Worm (Caenorhabditis elegans) whole organism, late embryonic: ENCODE measurements around the gene H38K22.9.

ENCODE experiments used
- ahr-1 ChIP-seq: sonication (generic microtip); optimal IDR thresholded peaks from 2 replicates; lab custom pipeline; 2016; ENCODE audit warnings: missing genetic modification characterization, missing compliant biosample characterization
- ama-1 ChIP-seq: fragments of 150-350 bp; optimal IDR thresholded peaks from 2 replicates; lab custom pipeline; 2014
- ceh-18 ChIP-seq: sonication (generic microtip); optimal IDR thresholded peaks from 2 replicates; lab custom pipeline; 2016; ENCODE audit warnings: missing genetic modification characterization, missing compliant biosample characterization
- dmd-4 ChIP-seq: sonication (generic microtip); optimal IDR thresholded peaks from 2 replicates; lab custom pipeline; 2016; ENCODE audit warnings: borderline replicate concordance, missing genetic modification characterization, missing compliant biosample characterization
- fkh-6 ChIP-seq: sonication (generic microtip); optimal IDR thresholded peaks from 2 replicates; lab custom pipeline; 2016; ENCODE audit warnings: missing genetic modification characterization, missing compliant biosample characterization
- nfya-1 ChIP-seq: sonication (generic microtip); optimal IDR thresholded peaks from 2 replicates; lab custom pipeline; 2017; ENCODE audit warnings: missing genetic modification characterization, mild to moderate bottlenecking, missing compliant biosample characterization, antibody characterized with exemption, moderate library complexity
- pag-3 ChIP-seq: sonication (generic microtip); optimal IDR thresholded peaks from 2 replicates; lab custom pipeline; 2016; ENCODE audit warnings: missing compliant biosample characterization, missing genetic modification characterization, borderline replicate concordance
- unc-55 ChIP-seq: sonication (generic microtip); optimal IDR thresholded peaks from 2 replicates; lab custom pipeline; 2017; ENCODE audit warnings: missing biosample characterization, missing genetic modification reagents, missing genetic modification characterization

DNA sequence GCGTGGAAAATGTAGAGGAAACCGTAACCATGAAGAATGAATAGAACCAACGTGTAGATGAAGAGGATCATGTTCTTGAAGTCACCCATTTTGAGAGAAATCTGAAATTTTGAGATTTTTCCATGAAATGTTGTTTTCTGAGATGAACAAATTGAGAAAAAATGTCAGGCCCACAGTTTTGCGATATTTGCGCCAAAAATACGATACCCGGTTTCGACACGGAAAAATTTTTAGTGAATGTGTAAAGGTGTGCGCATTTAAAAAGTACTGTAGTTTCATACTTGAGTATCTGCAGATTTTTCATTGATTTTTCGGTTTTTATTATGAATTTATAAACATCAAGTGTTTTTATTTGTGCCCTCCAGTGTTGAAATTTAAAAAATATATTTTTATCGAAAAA is 21.7 kb upstream of the H38K22.9 start, which contains the start of gene R10E4.9:
- TF ChIP-seq ahr-1 (tag; lab: Kevin White, UChicago) (no peak), ceh-18 (no peak), pag-3 (tag; lab: Kevin White, UChicago) (no peak), fkh-6 (tag; lab: Kevin White, UChicago) (no peak), ama-1 (lab: Kevin White, UChicago) (no peak), dmd-4 (no peak), nfya-1 (no peak), unc-55 (GFP tag; lab: Kevin White, UChicago) (no peak)
